Worm (Caenorhabditis elegans) whole organism, early embryonic: ENCODE results near the gene B0281.1.

Source experiments
- B0310.2 ChIP-seq: sonication (generic microtip); optimal IDR thresholded peaks from 2 replicates; lab custom pipeline; 2016; ENCODE audit warnings: mild to moderate bottlenecking, missing genetic modification characterization, missing compliant biosample characterization
- ama-1 ChIP-seq: fragments of 150-350 bp; optimal IDR thresholded peaks from 2 replicates; lab custom pipeline; 2014
- hmbx-1 ChIP-seq: sonication (generic microtip); optimal IDR thresholded peaks from 2 replicates; lab custom pipeline; 2016; ENCODE audit warnings: mild to moderate bottlenecking, missing genetic modification characterization, missing compliant biosample characterization
- hnd-1 ChIP-seq: sonication (generic microtip); optimal IDR thresholded peaks from 2 replicates; lab custom pipeline; 2016; ENCODE audit warnings: missing genetic modification characterization, missing compliant biosample characterization
- tbx-37 ChIP-seq: fragments of 200-800 bp; sonication (Bioruptor generic); conservative IDR thresholded peaks from 2 replicates; pipeline ENCODE4 v1.3.6; 2022; ENCODE audit warnings: missing genetic modification reagents, missing genetic modification characterization, missing compliant biosample characterization

DNA sequence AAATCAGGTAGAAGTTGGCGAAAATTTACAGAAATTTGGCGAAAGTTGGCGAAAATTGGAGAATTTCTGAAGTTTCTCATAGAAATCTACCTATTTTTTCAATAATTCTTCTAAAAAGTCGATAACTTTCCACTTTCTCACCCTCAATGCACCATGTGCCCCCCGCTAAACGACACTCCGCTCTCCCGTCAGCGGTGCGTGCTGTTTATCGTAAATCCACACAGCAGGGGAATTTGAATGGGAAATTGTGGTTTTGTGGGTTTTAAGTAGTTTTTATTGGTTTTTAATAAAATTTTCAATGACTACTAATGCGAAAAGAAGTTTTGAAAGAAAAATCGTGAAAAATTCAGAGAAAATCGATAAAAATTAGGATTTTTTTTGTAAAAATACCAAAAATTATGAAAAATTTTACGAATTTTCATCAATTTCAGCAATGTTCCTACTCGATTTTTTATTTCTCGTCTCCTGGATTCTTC lies 29.2 kb downstream of the B0281.1 start, which contains the start of gene F43C11.6:
- TF ChIP-seq hmbx-1 (no peak), hnd-1 (tag; lab: Kevin White, UChicago) (no peak), ama-1 (lab: Kevin White, UChicago) (no peak), B0310.2 (tag; lab: Kevin White, UChicago) (no peak), tbx-37 (GFP tag; lab: Robert Waterston, UW) (no peak)
